Worm (Caenorhabditis elegans) whole organism, midembryonic: ENCODE measurements around the gene cyp-34A5.

ENCODE experiments used
- T22C8.4 ChIP-seq: fragments of 200-800 bp; sonication (Bioruptor generic); IDR thresholded peaks from 2 replicates; pipeline ENCODE4 v1.3.6; 2022; ENCODE audit warnings: missing genetic modification characterization, missing compliant biosample characterization
- flt-1 ChIP-seq: fragments of 200-800 bp; sonication (Bioruptor generic); IDR thresholded peaks from 2 replicates; pipeline ENCODE4 v1.3.6; 2022; ENCODE audit warnings: missing genetic modification characterization, missing compliant biosample characterization
- klf-2 ChIP-seq: fragments of 200-800 bp; sonication (Bioruptor generic); conservative IDR thresholded peaks from 2 replicates; pipeline ENCODE4 v1.3.6; 2022; ENCODE audit warnings: missing genetic modification reagents, missing genetic modification characterization, missing compliant biosample characterization
- med-1 ChIP-seq: sonication (generic microtip); optimal IDR thresholded peaks from 2 replicates; lab custom pipeline; 2017; ENCODE audit warnings: missing genetic modification characterization, mild to moderate bottlenecking, missing compliant biosample characterization, antibody characterized with exemption, missing genetic modification reagents; ENCODE audit not compliant: insufficient read depth
- ref-1 ChIP-seq: fragments of 200-800 bp; sonication (Bioruptor generic); conservative IDR thresholded peaks from 2 replicates; pipeline ENCODE4 v1.3.6; 2022; ENCODE audit warnings: missing genetic modification reagents, missing genetic modification characterization, missing compliant biosample characterization
- tab-1 ChIP-seq: fragments of 200-800 bp; sonication (Bioruptor generic); IDR thresholded peaks from 2 replicates; pipeline ENCODE4 v1.3.6; 2022; ENCODE audit warnings: missing genetic modification characterization, missing compliant biosample characterization
- ztf-23 ChIP-seq: fragments of 200-800 bp; sonication (Bioruptor generic); IDR thresholded peaks from 2 replicates; pipeline ENCODE4 v1.3.6; 2022; ENCODE audit warnings: missing genetic modification reagents, missing genetic modification characterization, missing compliant biosample characterization
- ztf-29 ChIP-seq: fragments of 200-800 bp; sonication (Bioruptor generic); IDR thresholded peaks from 2 replicates; pipeline ENCODE4 v1.3.6; 2022; ENCODE audit warnings: missing genetic modification reagents, missing genetic modification characterization, missing compliant biosample characterization

- TF ChIP-seq tab-1 (GFP tag; lab: Robert Waterston, UW) (no peak), ref-1 (GFP tag; lab: Robert Waterston, UW) (no peak), T22C8.4 (GFP tag; lab: Robert Waterston, UW) (no peak), flt-1 (GFP tag; lab: Robert Waterston, UW) (no peak), ztf-23 (no peak), klf-2 (no peak), med-1 (GFP tag; lab: Kevin White, UChicago) (no peak), ztf-29 (GFP tag; lab: Robert Waterston, UW) (no peak)
Measured at ce11 chrV:3912472-3912871, 45.0 kb downstream of the cyp-34A5 start, which contains the start of gene srx-68.
